Fruit fly (Drosophila melanogaster): Measurements from ENCODE around the gene SrpRbeta.

Gene SrpRbeta

DNA sequence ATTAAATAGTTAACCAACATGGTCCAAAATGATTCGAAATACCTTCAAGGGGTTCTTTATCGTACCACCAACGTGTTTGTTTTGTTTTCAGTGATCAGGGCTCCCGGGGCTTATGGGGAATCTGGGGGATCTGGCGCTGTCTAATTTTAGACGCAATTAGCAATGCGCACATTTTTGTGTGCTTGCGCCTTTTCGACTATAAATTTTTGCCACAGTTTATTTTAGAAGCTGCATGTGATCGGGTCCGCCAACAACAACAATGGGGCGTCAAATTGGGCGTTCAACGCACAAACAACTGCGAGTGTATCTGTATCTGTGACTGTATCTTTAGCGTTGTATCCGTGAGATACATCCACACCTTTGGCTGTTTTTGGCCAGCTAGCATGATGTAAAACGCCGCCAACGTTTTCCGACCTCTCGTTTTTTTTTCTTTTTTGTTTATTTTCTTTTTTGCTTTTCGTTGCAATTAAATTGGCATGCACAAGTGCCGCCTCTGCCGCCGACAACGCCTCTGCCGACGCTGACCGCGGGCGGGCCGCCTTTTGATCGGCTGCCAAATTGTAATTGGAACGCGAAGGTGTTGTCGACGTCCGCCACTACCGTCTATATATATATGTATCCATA, 46.5 kb downstream of the SrpRbeta start:
- peak; percentile 83 for TF ChIP-seq CG32121 (GFP tag; IDR thresholded peaks at IDR 0.05)
- TF ChIP-seq Pif1B (GFP tag; optimal IDR thresholded peaks at IDR 0.05) = no peak
- TF ChIP-seq fd96Ca (GFP tag; IDR thresholded peaks at IDR 0.05) = peak; percentile 47; the same call in 1 of the 3 replicates
- TF ChIP-seq CG9948 (tag; optimal IDR thresholded peaks at IDR 0.05) = no peak
- 0 out of 2 replicates have a peak, but pooled peaks have one; percentile 40 for TF ChIP-seq CG12605 (GFP tag; IDR thresholded peaks at IDR 0.05)
- TF ChIP-seq D1 (tag; optimal IDR thresholded peaks at IDR 0.05) = no peak
- no peak for TF ChIP-seq gl (tag; optimal IDR thresholded peaks at IDR 0.05)
- no peak for TF ChIP-seq CG8159 (tag; optimal IDR thresholded peaks at IDR 0.05)
- peak; percentile 50; the same call in 1 of the 2 replicates for TF ChIP-seq Ets98B (GFP tag; IDR thresholded peaks at IDR 0.05)

DNA sequence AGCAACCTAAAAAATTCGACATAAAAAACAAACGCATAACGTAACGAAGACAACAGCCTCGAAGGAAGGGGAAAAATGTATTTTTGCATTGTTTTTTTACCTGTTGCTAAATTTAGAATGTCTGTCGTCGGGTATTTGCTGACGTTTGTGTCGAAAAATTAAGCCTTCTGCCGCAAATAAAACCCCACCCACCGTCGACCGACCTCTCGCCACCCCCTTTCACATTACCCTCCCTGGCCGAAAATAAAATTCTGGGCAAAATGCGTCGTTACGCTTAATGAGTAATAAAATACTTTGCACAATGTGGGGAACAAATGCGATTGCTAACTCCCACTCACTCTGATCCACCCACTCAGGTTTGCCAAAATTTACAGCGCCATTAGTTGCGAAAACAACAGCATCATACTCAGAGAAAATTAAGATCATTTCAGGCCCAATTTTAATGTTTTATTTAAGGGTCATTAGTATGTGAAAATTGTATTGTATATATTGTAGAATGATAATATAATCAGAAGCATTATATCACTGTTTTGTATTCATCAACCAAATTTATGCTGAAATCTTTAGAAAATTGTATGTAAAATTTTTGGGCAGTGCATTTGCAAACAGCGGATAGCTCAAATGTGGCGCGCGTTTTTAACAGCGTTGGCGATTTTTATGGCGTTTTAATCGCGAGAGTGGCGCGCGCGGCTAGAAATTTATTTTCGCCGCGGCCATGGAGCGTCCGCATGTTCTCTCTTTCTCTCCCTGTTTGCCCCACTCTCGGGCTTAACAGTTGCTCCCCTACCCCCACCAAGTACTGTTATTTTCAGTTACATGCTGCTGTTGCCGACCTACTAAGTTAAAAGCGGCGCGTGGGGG, 47.6 kb downstream of the SrpRbeta start:
- TF ChIP-seq CG34367 (tag; optimal IDR thresholded peaks at IDR 0.05) (no peak), Ets98B (GFP tag; IDR thresholded peaks at IDR 0.05) (peak; percentile 49), CG13204 (GFP tag; optimal IDR thresholded peaks at IDR 0.05) (peak; percentile 65), CG12605 (GFP tag; IDR thresholded peaks at IDR 0.05) (0 out of 2 replicates have a peak, but pooled peaks have one; percentile 6), EcR (GFP tag; optimal IDR thresholded peaks at IDR 0.05) (peak; percentile 8), CG14655 (GFP tag; optimal IDR thresholded peaks at IDR 0.05) (peak; percentile 36), CG8159 (tag; optimal IDR thresholded peaks at IDR 0.05) (peak; percentile 43), CG15710 (tag; optimal IDR thresholded peaks at IDR 0.05) (no peak), gl (tag; optimal IDR thresholded peaks at IDR 0.05) (no peak), D1 (tag; optimal IDR thresholded peaks at IDR 0.05) (peak; percentile 23), CG9948 (tag; optimal IDR thresholded peaks at IDR 0.05) (peak; percentile 27), CG32121 (GFP tag; IDR thresholded peaks at IDR 0.05) (peak; percentile 69; the same call in 1 of the 2 replicates), rn (GFP tag; IDR thresholded peaks at IDR 0.05) (no peak), CG8301 (tag; optimal IDR thresholded peaks at IDR 0.05) (peak; percentile 53), CG17806 (tag; optimal IDR thresholded peaks at IDR 0.05) (peak; percentile 44), Pif1A (GFP tag; optimal IDR thresholded peaks at IDR 0.05) (peak; percentile 49), Pif1B (GFP tag; optimal IDR thresholded peaks at IDR 0.05) (no peak), CG10348 (GFP tag; IDR thresholded peaks at IDR 0.05) (no peak), fd96Ca (GFP tag; IDR thresholded peaks at IDR 0.05) (0 out of 3 replicates have a peak, but pooled peaks have one; percentile 24), CG4496 (GFP tag; IDR thresholded peaks at IDR 0.05) (peak; percentile 76), Snoo (tag; optimal IDR thresholded peaks at IDR 0.05) (peak; percentile 54)

DNA sequence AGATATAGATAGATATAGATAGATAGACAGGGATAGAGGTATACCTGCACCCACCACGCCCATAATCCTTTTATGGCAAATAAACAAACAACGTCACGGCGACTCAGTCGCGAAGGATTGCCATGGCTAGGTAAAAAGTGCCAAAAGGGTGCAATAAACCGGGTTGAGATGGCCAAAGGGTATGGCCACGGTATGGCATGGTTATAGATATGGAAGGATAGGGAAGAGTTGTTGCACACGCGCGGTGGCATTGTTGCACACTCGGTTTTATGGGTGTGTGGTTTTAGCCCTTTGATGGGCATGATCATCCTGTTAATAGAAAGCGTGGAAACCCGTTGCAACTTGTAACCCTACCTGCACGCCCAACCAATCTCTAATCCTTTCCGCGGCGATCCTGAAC, 49.0 kb downstream of the SrpRbeta start:
- TF ChIP-seq CG15710 (tag; optimal IDR thresholded peaks at IDR 0.05) (no peak), Snoo (tag; optimal IDR thresholded peaks at IDR 0.05) (no peak), CG32121 (GFP tag; IDR thresholded peaks at IDR 0.05) (no peak), gl (tag; optimal IDR thresholded peaks at IDR 0.05) (no peak), D1 (tag; optimal IDR thresholded peaks at IDR 0.05) (no peak), CG12605 (GFP tag; IDR thresholded peaks at IDR 0.05) (no peak)

DNA sequence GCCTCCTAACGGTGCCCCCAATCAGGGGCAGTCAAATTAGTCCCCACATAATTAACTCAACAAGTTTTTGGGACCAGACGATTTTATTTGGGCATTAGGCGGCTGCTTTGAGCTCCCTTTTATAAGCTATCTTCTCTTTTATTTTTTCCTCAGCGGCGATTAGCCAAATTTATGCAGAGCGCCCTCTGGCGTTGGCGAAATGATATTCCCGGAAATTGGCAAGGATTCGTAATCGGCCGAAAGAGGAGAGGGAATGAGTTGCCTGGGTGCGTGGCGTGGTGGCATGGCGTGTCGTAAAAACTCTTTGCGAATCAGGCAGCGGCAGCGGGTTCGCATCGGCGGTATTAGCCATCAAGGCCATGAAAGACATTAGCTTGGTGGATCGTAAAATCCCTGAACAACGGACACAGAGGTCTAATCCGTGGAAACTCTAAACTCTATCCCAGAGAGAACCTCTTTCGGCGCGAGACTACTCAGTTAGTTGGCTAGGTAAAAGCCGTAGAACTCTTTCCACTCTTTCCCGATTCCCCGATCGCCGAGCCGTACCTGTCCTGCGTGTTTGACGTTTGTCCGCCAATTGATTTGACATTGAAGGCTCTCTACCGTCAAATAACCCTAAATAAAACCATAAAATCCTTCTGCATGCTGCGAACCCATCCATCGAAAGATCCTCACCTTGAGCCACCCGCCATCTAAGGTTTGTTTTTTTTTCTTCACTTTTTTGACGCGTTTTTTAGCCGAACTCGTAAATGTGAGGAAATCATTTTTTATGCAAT, 50.0 kb downstream of the SrpRbeta start:
- TF ChIP-seq fd96Ca (GFP tag; IDR thresholded peaks at IDR 0.05) (no peak), CG15710 (tag; optimal IDR thresholded peaks at IDR 0.05) (no peak), CG9948 (tag; optimal IDR thresholded peaks at IDR 0.05) (no peak), Ets98B (GFP tag; IDR thresholded peaks at IDR 0.05) (no peak), CG12605 (GFP tag; IDR thresholded peaks at IDR 0.05) (no peak), D1 (tag; optimal IDR thresholded peaks at IDR 0.05) (no peak), CG4496 (GFP tag; IDR thresholded peaks at IDR 0.05) (no peak), CG10348 (GFP tag; IDR thresholded peaks at IDR 0.05) (no peak)

DNA sequence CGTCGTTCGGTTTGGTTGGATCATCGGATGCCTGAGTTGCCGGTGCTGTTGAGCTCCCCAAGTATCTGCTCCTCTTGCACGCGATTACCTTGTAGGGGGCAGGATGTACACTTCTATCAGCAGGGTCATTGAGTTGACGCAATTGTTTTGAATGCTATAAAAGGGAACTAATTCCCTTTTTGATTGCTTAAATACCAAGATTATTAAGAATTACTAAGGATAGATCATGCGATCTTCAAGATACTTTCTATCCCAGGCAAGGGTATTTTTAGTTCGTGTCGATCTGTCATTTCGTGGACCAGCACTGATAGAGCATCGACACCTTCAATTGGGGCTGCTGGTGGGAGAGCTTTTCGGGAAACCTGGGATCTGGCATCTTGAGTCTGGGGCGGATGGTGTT, 50.9 kb downstream of the SrpRbeta start:
- TF ChIP-seq Pif1B (GFP tag; optimal IDR thresholded peaks at IDR 0.05) (peak; percentile 67), CG34367 (tag; optimal IDR thresholded peaks at IDR 0.05) (peak; percentile 88), rn (GFP tag; IDR thresholded peaks at IDR 0.05) (no peak), Pif1A (GFP tag; optimal IDR thresholded peaks at IDR 0.05) (peak; percentile 83), CG8301 (tag; optimal IDR thresholded peaks at IDR 0.05) (peak; percentile 45), CG32121 (GFP tag; IDR thresholded peaks at IDR 0.05) (no peak), CG12605 (GFP tag; IDR thresholded peaks at IDR 0.05) (0 out of 2 replicates have a peak, but pooled peaks have one; percentile 38), CG9948 (tag; optimal IDR thresholded peaks at IDR 0.05) (peak; percentile 83), CG13204 (GFP tag; optimal IDR thresholded peaks at IDR 0.05) (no peak), CG14655 (GFP tag; optimal IDR thresholded peaks at IDR 0.05) (peak; percentile 74), CG10348 (GFP tag; IDR thresholded peaks at IDR 0.05) (no peak), D1 (tag; optimal IDR thresholded peaks at IDR 0.05) (peak; percentile 69), Snoo (tag; optimal IDR thresholded peaks at IDR 0.05) (peak; percentile 78), Ets98B (GFP tag; IDR thresholded peaks at IDR 0.05) (peak; percentile 35; the same call in 1 of the 2 replicates), CG17806 (tag; optimal IDR thresholded peaks at IDR 0.05) (peak; percentile 90), fd96Ca (GFP tag; IDR thresholded peaks at IDR 0.05) (peak; percentile 69; the same call in 2 of the 3 replicates), CG15710 (tag; optimal IDR thresholded peaks at IDR 0.05) (peak; percentile 88), EcR (GFP tag; optimal IDR thresholded peaks at IDR 0.05) (peak; percentile 86), CG4496 (GFP tag; IDR thresholded peaks at IDR 0.05) (peak; percentile 77), gl (tag; optimal IDR thresholded peaks at IDR 0.05) (peak; percentile 78), CG8159 (tag; optimal IDR thresholded peaks at IDR 0.05) (peak; percentile 92)
